Worm (Caenorhabditis elegans) whole organism, late embryonic: ENCODE data around the gene D1053.4.

Experiments used
- C38D4.7 ChIP-seq: fragments of 200-800 bp; sonication (Bioruptor generic); optimal IDR thresholded peaks from 2 replicates; lab custom pipeline; 2018; ENCODE audit warnings: mild to moderate bottlenecking, missing genetic modification characterization, moderate library complexity, missing compliant biosample characterization
- F13H6.1 ChIP-seq: sonication (generic microtip); optimal IDR thresholded peaks from 2 replicates; lab custom pipeline; 2016; ENCODE audit warnings: missing genetic modification characterization, missing compliant biosample characterization
- K02D7.2 ChIP-seq: sonication (generic microtip); optimal IDR thresholded peaks from 2 replicates; lab custom pipeline; 2017; ENCODE audit warnings: mild to moderate bottlenecking, missing genetic modification characterization, missing compliant biosample characterization
- K09A11.1 ChIP-seq: sonication (generic microtip); optimal IDR thresholded peaks from 2 replicates; lab custom pipeline; 2017; ENCODE audit warnings: antibody characterized with exemption, mild to moderate bottlenecking, missing genetic modification characterization, missing compliant biosample characterization; ENCODE audit not compliant: insufficient read depth
- ama-1 ChIP-seq: fragments of 150-350 bp; optimal IDR thresholded peaks from 2 replicates; lab custom pipeline; 2014
- ceh-22 ChIP-seq: sonication (generic microtip); optimal IDR thresholded peaks from 2 replicates; lab custom pipeline; 2017; ENCODE audit warnings: missing biosample characterization, missing genetic modification characterization
- ceh-30 ChIP-seq: fragments of 150-350 bp; optimal IDR thresholded peaks from 2 replicates; lab custom pipeline; 2014; ENCODE audit warnings: missing biosample characterization, missing genetic modification characterization
- ceh-31 ChIP-seq: sonication (generic microtip); optimal IDR thresholded peaks from 2 replicates; lab custom pipeline; 2016; ENCODE audit warnings: missing genetic modification characterization, missing compliant biosample characterization
- ceh-45 ChIP-seq: fragments of 200-800 bp; sonication (Bioruptor generic); IDR thresholded peaks from 2 replicates; pipeline ENCODE4 v1.3.6; 2022; ENCODE audit warnings: missing genetic modification reagents, missing genetic modification characterization, missing compliant biosample characterization
- ceh-48 ChIP-seq: sonication (generic microtip); optimal IDR thresholded peaks from 2 replicates; lab custom pipeline; 2016; ENCODE audit warnings: missing genetic modification characterization, inconsistent platforms, missing compliant biosample characterization
- ceh-6 ChIP-seq: fragments of 200-800 bp; sonication (Bioruptor generic); optimal IDR thresholded peaks from 2 replicates; lab custom pipeline; 2018; ENCODE audit warnings: mild to moderate bottlenecking, missing genetic modification characterization, missing compliant biosample characterization
- elt-4 ChIP-seq: sonication (generic microtip); optimal IDR thresholded peaks from 2 replicates; lab custom pipeline; 2016; ENCODE audit warnings: missing genetic modification characterization, missing compliant biosample characterization
- ets-4 ChIP-seq: sonication (generic microtip); optimal IDR thresholded peaks from 2 replicates; lab custom pipeline; 2016; ENCODE audit warnings: missing genetic modification characterization, missing compliant biosample characterization
- fkh-6 ChIP-seq: sonication (generic microtip); optimal IDR thresholded peaks from 2 replicates; lab custom pipeline; 2016; ENCODE audit warnings: missing genetic modification characterization, missing compliant biosample characterization
- hlh-13 ChIP-seq: fragments of 200-800 bp; sonication (Bioruptor generic); optimal IDR thresholded peaks from 2 replicates; lab custom pipeline; 2018; ENCODE audit warnings: mild to moderate bottlenecking, missing genetic modification characterization, missing compliant biosample characterization
- hlh-15 ChIP-seq: sonication (generic microtip); optimal IDR thresholded peaks from 2 replicates; lab custom pipeline; 2016; ENCODE audit warnings: missing genetic modification characterization, missing compliant biosample characterization
- lin-11 ChIP-seq: fragments of 200-800 bp; sonication (Bioruptor generic); optimal IDR thresholded peaks from 2 replicates; lab custom pipeline; 2018; ENCODE audit warnings: mild to moderate bottlenecking, missing genetic modification characterization, missing compliant biosample characterization
- madf-2 ChIP-seq: sonication (generic microtip); optimal IDR thresholded peaks from 2 replicates; lab custom pipeline; 2017; ENCODE audit warnings: missing genetic modification characterization, missing compliant biosample characterization
- mec-3 ChIP-seq: sonication (generic microtip); optimal IDR thresholded peaks from 2 replicates; lab custom pipeline; 2016; ENCODE audit warnings: borderline replicate concordance, missing genetic modification characterization, missing compliant biosample characterization
- npax-4 ChIP-seq: sonication (generic microtip); optimal IDR thresholded peaks from 2 replicates; lab custom pipeline; 2016; ENCODE audit warnings: missing genetic modification characterization, missing compliant biosample characterization
- pat-9 ChIP-seq: fragments of 200-800 bp; sonication (Bioruptor generic); optimal IDR thresholded peaks from 2 replicates; lab custom pipeline; 2018; ENCODE audit warnings: mild to moderate bottlenecking, missing genetic modification characterization, moderate library complexity, missing compliant biosample characterization
- pax-1 ChIP-seq: fragments of 150-350 bp; optimal IDR thresholded peaks from 2 replicates; lab custom pipeline; 2014; ENCODE audit warnings: missing biosample characterization, missing genetic modification characterization
- pha-2 ChIP-seq: sonication (generic microtip); optimal IDR thresholded peaks from 2 replicates; lab custom pipeline; 2017; ENCODE audit warnings: mild to moderate bottlenecking, missing genetic modification characterization, missing compliant biosample characterization
- pha-4 ChIP-seq: fragments of 150-350 bp; optimal IDR thresholded peaks from 2 replicates; lab custom pipeline; 2018; ENCODE audit warnings: missing biosample characterization, missing genetic modification reagents, missing genetic modification characterization
- pqm-1 ChIP-seq: sonication (generic microtip); optimal IDR thresholded peaks from 2 replicates; lab custom pipeline; 2016; ENCODE audit warnings: missing genetic modification characterization, missing compliant biosample characterization
- ref-2 ChIP-seq: sonication (generic microtip); optimal IDR thresholded peaks from 2 replicates; lab custom pipeline; 2016; ENCODE audit warnings: missing genetic modification characterization, missing compliant biosample characterization
- sdc-2 ChIP-seq: sonication (generic microtip); optimal IDR thresholded peaks from 2 replicates; lab custom pipeline; 2016; ENCODE audit warnings: missing genotype, missing genetic modification characterization, missing compliant biosample characterization
- sox-2 ChIP-seq: fragments of 200-800 bp; sonication (Bioruptor generic); IDR thresholded peaks from 2 replicates; pipeline ENCODE4 v1.3.6; 2022; ENCODE audit warnings: missing genetic modification reagents, missing genetic modification characterization, missing compliant biosample characterization
- tbx-2 ChIP-seq: sonication (generic microtip); optimal IDR thresholded peaks from 2 replicates; lab custom pipeline; 2016; ENCODE audit warnings: missing genetic modification characterization, missing compliant biosample characterization
- unc-3 ChIP-seq, 2 experiments: fragments of 200-800 bp in 1 of 2; sonication (Bioruptor generic) in 1 of 2; sonication (generic microtip) in 1 of 2; conservative IDR thresholded peaks in 1 of 2; optimal IDR thresholded peaks in 1 of 2; 2 replicates each; pipeline versions ENCODE4 v1.3.6 to Lab custom; 2016 to 2022; ENCODE audit warnings: missing compliant biosample characterization in 2 of 2, missing genetic modification characterization in 2 of 2, missing genetic modification reagents in 1 of 2
- unc-42 ChIP-seq: sonication (generic microtip); optimal IDR thresholded peaks from 2 replicates; lab custom pipeline; 2016; ENCODE audit warnings: missing genotype, missing genetic modification characterization, missing compliant biosample characterization
- unc-55 ChIP-seq: sonication (generic microtip); optimal IDR thresholded peaks from 2 replicates; lab custom pipeline; 2017; ENCODE audit warnings: missing biosample characterization, missing genetic modification reagents, missing genetic modification characterization
- unc-86 ChIP-seq: sonication (generic microtip); optimal IDR thresholded peaks from 2 replicates; lab custom pipeline; 2016; ENCODE audit warnings: missing genetic modification characterization, missing compliant biosample characterization
- ztf-16 ChIP-seq: sonication (generic microtip); optimal IDR thresholded peaks from 2 replicates; lab custom pipeline; 2017; ENCODE audit warnings: missing genetic modification characterization, missing compliant biosample characterization

The D1053.4 gene

ce11 chrX:11684261-11684660 is 39.3 kb downstream of the D1053.4 start, which contains the start of gene hnd-1:
TSS of gene hnd-1 (plus strand) at chrX:11684561.
- TF ChIP-seq F13H6.1 (tag; lab: Kevin White, UChicago) (no peak), ceh-6 (GFP tag; lab: Kevin White, UChicago) (no peak), npax-4 (tag; lab: Kevin White, UChicago) (no peak), ceh-48 (tag; lab: Kevin White, UChicago) (no peak), ceh-31 (tag; lab: Kevin White, UChicago) (no peak), K02D7.2 (tag; lab: Kevin White, UChicago) (no peak), pax-1 (no peak), pat-9 (no peak)
- TF ChIP-seq, all 69 proteins: peak for 0

DNA sequence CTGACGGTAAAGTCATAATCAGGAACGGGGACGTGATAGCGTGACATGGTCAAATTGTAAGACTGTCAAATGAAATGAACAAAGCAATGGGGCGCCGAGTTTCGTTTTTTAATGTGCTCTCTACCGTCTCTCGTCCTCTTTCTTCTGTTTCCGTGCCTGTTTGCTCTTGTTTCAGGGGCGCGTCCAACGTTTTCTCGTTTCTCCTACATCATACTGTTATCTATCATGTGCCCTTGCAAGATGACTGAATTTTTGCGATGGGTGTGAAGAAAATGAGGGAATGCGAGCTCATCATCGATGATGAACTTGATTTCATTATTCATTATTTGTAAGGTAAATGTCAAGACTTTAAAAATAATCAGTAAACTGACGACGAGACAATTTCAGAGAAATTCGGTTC is 42.7 kb downstream of the D1053.4 start, which contains the start of gene T04F8.7:
TSS of gene T04F8.7 (minus strand) at position 130 of the 400 bp plus-strand sequence.
- TF ChIP-seq pha-2, result no peak
- TF ChIP-seq sdc-2, result no peak
- no peak for TF ChIP-seq lin-11 (tag; lab: Kevin White, UChicago)
- TF ChIP-seq K09A11.1 (tag; lab: Kevin White, UChicago), result no peak
- TF ChIP-seq unc-86 (tag; lab: Kevin White, UChicago), result no peak
- TF ChIP-seq ceh-22 (tag; lab: Kevin White, UChicago), result no peak
- no peak for TF ChIP-seq ref-2 (tag; lab: Kevin White, UChicago)
- no peak for TF ChIP-seq pha-4
- TF ChIP-seq tbx-2 (tag; lab: Kevin White, UChicago), result no peak
- no peak for TF ChIP-seq pat-9
- no peak for TF ChIP-seq ceh-30 (tag; lab: Kevin White, UChicago)
- no peak for TF ChIP-seq ets-4

DNA sequence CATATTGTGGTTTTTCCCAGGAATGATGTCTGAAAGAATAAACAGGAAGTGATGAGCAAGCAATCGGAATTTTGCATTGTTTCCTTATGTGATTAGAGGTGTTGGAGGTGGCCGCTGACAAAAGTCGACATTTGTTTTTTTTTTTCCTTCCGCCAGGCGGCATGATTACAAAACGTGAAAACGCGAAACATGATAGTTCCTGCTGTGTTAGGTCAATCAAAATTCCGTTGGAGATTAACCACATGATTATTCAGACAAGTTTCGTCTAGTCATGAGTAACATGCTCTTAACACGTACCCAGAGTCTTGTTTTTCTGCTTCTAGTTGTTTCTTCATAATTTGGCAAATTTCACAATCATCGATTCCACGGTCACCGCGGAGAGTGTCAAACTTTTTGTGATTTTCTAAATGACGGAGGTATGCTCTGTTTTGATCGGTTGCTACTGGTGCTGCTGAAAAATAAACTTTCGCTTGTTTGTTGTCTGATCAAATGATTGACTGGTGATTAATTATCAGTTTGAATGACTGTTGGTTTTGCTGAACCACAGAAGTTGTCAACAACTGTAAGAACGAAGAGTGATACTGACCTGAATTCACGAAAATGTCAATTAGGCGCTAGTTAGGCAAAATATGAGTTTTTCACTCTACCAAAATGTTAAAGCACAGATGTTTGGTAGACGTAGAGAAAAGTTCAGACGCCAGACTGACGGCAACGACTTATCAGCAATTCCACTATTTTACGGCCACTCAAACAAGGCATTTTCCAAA is 44.2 kb downstream of the D1053.4 start:
- no peak for TF ChIP-seq K09A11.1 (tag; lab: Kevin White, UChicago)
- no peak for TF ChIP-seq ama-1 (lab: Kevin White, UChicago)
- TF ChIP-seq ceh-45 (GFP tag; lab: Robert Waterston, UW), result no peak
- no peak for TF ChIP-seq unc-42 (tag; lab: Kevin White, UChicago)
- no peak for TF ChIP-seq tbx-2 (tag; lab: Kevin White, UChicago)
- no peak for TF ChIP-seq C38D4.7 (GFP tag; lab: Kevin White, UChicago)
- TF ChIP-seq pqm-1, result no peak
- no peak for TF ChIP-seq hlh-15
- TF ChIP-seq pha-2, result no peak
- no peak for TF ChIP-seq unc-55 (GFP tag; lab: Kevin White, UChicago)
- no peak for TF ChIP-seq fkh-6 (tag; lab: Kevin White, UChicago)
- TF ChIP-seq sox-2, result no peak
- no peak for TF ChIP-seq madf-2 (tag; lab: Kevin White, UChicago)
- no peak for TF ChIP-seq ztf-16 (tag; lab: Kevin White, UChicago)
- no peak for TF ChIP-seq hlh-13
- TF ChIP-seq unc-3 (GFP tag; conservative IDR thresholded peaks at IDR 0.05; lab: Robert Waterston, UW), result no peak
- no peak for TF ChIP-seq unc-3 (tag; optimal IDR thresholded peaks at IDR 0.05; lab: Kevin White, UChicago)
- no peak for TF ChIP-seq sdc-2
- no peak for TF ChIP-seq mec-3 (tag; lab: Kevin White, UChicago)
- no peak for TF ChIP-seq elt-4 (tag; lab: Kevin White, UChicago)

DNA sequence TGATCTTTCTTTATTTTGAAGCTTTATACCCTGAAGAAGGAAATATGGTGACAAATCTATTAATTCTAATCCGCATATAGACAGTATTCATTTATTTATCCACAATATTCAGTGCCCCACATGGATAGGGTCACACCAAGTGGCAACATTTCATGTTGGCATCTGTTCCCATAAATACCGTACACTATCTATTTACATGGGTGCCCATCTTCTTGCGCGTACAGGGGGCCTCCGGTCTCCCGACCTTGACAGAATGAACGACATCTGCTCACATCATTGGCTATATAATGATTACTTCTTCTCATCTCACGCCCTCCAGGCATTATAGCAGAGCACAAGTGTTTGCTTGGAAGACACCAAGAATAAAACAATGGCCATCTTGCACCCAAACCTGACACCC is 48.0 kb downstream of the D1053.4 start:
- TF ChIP-seq F13H6.1 (tag; lab: Kevin White, UChicago), result no peak
- peak; percentile 21 for TF ChIP-seq ceh-31 (tag; lab: Kevin White, UChicago)
